Fruit fly (Drosophila melanogaster) whole organism, embryonic: ENCODE data around the gene CG10431.
A peak's percentile ranks its signal among the peaks of the same experiment; 100 is the strongest.

Source experiments
- Atf-2 ChIP-seq: fragments of 200-800 bp; sonication (Bioruptor generic); optimal IDR thresholded peaks from 2 replicates; lab custom pipeline; 2016; ENCODE audit warnings: missing biosample characterization, missing genetic modification characterization
- B-H1 ChIP-seq: fragments of 200-800 bp; sonication (Bioruptor generic); IDR thresholded peaks from 3 replicates; pipeline ENCODE4 v1.3.6; 2022; ENCODE audit warnings: missing biosample characterization, missing genetic modification characterization
- Bgb ChIP-seq: fragments of 200-800 bp; sonication (Bioruptor generic); IDR thresholded peaks from 2 replicates; pipeline ENCODE4 v1.3.6; 2022; ENCODE audit warnings: missing biosample characterization, missing genetic modification characterization; ENCODE audit not compliant: partially characterized antibody
- CG10147 ChIP-seq: fragments of 200-800 bp; sonication (Bioruptor generic); optimal IDR thresholded peaks from 2 replicates; lab custom pipeline; 2019; ENCODE audit warnings: missing biosample characterization, mild to moderate bottlenecking, missing genetic modification characterization, moderate library complexity
- CG12219 ChIP-seq: fragments of 200-800 bp; sonication (Bioruptor generic); optimal IDR thresholded peaks from 3 replicates; lab custom pipeline; 2018; ENCODE audit warnings: missing biosample characterization, mild to moderate bottlenecking, missing genetic modification characterization
- CG12769 ChIP-seq: fragments of 200-800 bp; sonication (Bioruptor generic); optimal IDR thresholded peaks from 2 replicates; lab custom pipeline; 2019; ENCODE audit warnings: missing biosample characterization, mild to moderate bottlenecking, missing genetic modification characterization, moderate library complexity
- CG1529 ChIP-seq: fragments of 200-800 bp; sonication (Bioruptor generic); optimal IDR thresholded peaks from 3 replicates; lab custom pipeline; 2018; ENCODE audit warnings: missing biosample characterization, missing genetic modification characterization
- CG16813 ChIP-seq: fragments of 200-800 bp; sonication (Bioruptor generic); IDR thresholded peaks from 3 replicates; pipeline ENCODE4 v1.3.6; 2022; ENCODE audit warnings: missing biosample characterization, missing genetic modification characterization; ENCODE audit not compliant: partially characterized antibody
- CG1792 ChIP-seq: fragments of 200-800 bp; sonication (Bioruptor generic); optimal IDR thresholded peaks from 2 replicates; lab custom pipeline; 2016; ENCODE audit warnings: missing biosample characterization, missing genetic modification characterization
- CG30431 ChIP-seq: fragments of 200-800 bp; sonication (Bioruptor generic); optimal IDR thresholded peaks from 2 replicates; lab custom pipeline; 2017; ENCODE audit warnings: missing biosample characterization, missing genetic modification characterization
- CG33557 ChIP-seq: fragments of 200-800 bp; sonication (Bioruptor generic); optimal IDR thresholded peaks from 2 replicates; lab custom pipeline; 2019; ENCODE audit warnings: missing biosample characterization, mild to moderate bottlenecking, missing genetic modification characterization, moderate library complexity
- CG34224 ChIP-seq: fragments of 200-800 bp; sonication (Bioruptor generic); IDR thresholded peaks from 3 replicates; pipeline ENCODE4 v1.3.6; 2022; ENCODE audit warnings: missing biosample characterization, missing genetic modification characterization; ENCODE audit not compliant: partially characterized antibody
- CG4854 ChIP-seq: fragments of 200-800 bp; sonication (Bioruptor generic); optimal IDR thresholded peaks from 2 replicates; lab custom pipeline; 2016; ENCODE audit warnings: missing biosample characterization, missing genetic modification characterization, inconsistent platforms
- CG7271 ChIP-seq: fragments of 200-800 bp; sonication (Bioruptor generic); optimal IDR thresholded peaks from 2 replicates; lab custom pipeline; 2018; ENCODE audit warnings: missing biosample characterization, mild to moderate bottlenecking, missing genetic modification characterization, moderate library complexity
- CG7839 ChIP-seq: fragments of 200-800 bp; sonication (Bioruptor generic); optimal IDR thresholded peaks from 3 replicates; lab custom pipeline; 2018; ENCODE audit warnings: missing biosample characterization, mild to moderate bottlenecking, missing genetic modification characterization, moderate library complexity
- CG8281 ChIP-seq: fragments of 200-800 bp; sonication (Bioruptor generic); optimal IDR thresholded peaks from 2 replicates; lab custom pipeline; 2018; ENCODE audit warnings: missing biosample characterization, mild to moderate bottlenecking, missing genetic modification characterization, moderate library complexity
- CG8944 ChIP-seq: fragments of 200-800 bp; sonication (Bioruptor generic); optimal IDR thresholded peaks from 3 replicates; lab custom pipeline; 2016; ENCODE audit warnings: missing biosample characterization, missing genetic modification characterization
- CG9609 ChIP-seq: fragments of 200-800 bp; sonication (Bioruptor generic); optimal IDR thresholded peaks from 3 replicates; lab custom pipeline; 2016; ENCODE audit warnings: missing biosample characterization, missing genetic modification characterization
- Nf-YB ChIP-seq: fragments of 200-800 bp; sonication (Bioruptor generic); optimal IDR thresholded peaks from 3 replicates; lab custom pipeline; 2019; ENCODE audit warnings: missing biosample characterization, mild to moderate bottlenecking, missing genetic modification characterization, moderate library complexity
- Opbp ChIP-seq: fragments of 200-800 bp; sonication (Bioruptor generic); IDR thresholded peaks from 3 replicates; pipeline ENCODE4 v1.3.6; 2022; ENCODE audit warnings: missing biosample characterization, missing genetic modification characterization; ENCODE audit not compliant: partially characterized antibody
- Ptx1 ChIP-seq: fragments of 200-800 bp; sonication (Bioruptor generic); IDR thresholded peaks from 2 replicates; pipeline ENCODE4 v1.3.6; 2022; ENCODE audit warnings: missing biosample characterization, missing genetic modification characterization
- Rfx ChIP-seq: fragments of 200-800 bp; sonication (Bioruptor generic); IDR thresholded peaks from 2 replicates; pipeline ENCODE4 v1.3.6; 2022; ENCODE audit warnings: missing biosample characterization, missing genetic modification characterization
- Scr ChIP-seq: fragments of 200-800 bp; sonication (Bioruptor generic); IDR thresholded peaks from 2 replicates; pipeline ENCODE4 v1.3.6; 2022; ENCODE audit warnings: missing biosample characterization, missing genetic modification characterization; ENCODE audit not compliant: partially characterized antibody
- Taf1 ChIP-seq: fragments of 200-800 bp; sonication (Bioruptor generic); IDR thresholded peaks from 2 replicates; pipeline ENCODE4 v1.3.6; 2022; ENCODE audit warnings: missing biosample characterization, missing genetic modification characterization
- cwo ChIP-seq: fragments of 200-800 bp; sonication (Bioruptor generic); optimal IDR thresholded peaks from 3 replicates; lab custom pipeline; 2017; ENCODE audit warnings: missing biosample characterization, missing genetic modification characterization, mild to moderate bottlenecking, moderate library complexity, missing genetic modification reagents
- dmrt11E ChIP-seq: fragments of 200-800 bp; sonication (Bioruptor generic); optimal IDR thresholded peaks from 3 replicates; lab custom pipeline; 2018; ENCODE audit warnings: missing biosample characterization, mild to moderate bottlenecking, missing genetic modification characterization, moderate library complexity
- exex ChIP-seq: fragments of 200-800 bp; sonication (Bioruptor generic); optimal IDR thresholded peaks from 4 replicates; lab custom pipeline; 2018; ENCODE audit warnings: missing biosample characterization, mild to moderate bottlenecking, missing genetic modification characterization, moderate library complexity
- fd102C ChIP-seq: fragments of 200-800 bp; sonication (Bioruptor generic); optimal IDR thresholded peaks from 2 replicates; lab custom pipeline; 2018; ENCODE audit warnings: missing biosample characterization, mild to moderate bottlenecking, missing genetic modification characterization, moderate library complexity
- fu2 ChIP-seq: fragments of 200-800 bp; sonication (Bioruptor generic); optimal IDR thresholded peaks from 2 replicates; lab custom pipeline; 2016; ENCODE audit warnings: missing biosample characterization, missing genetic modification characterization
- grau ChIP-seq: fragments of 200-800 bp; optimal IDR thresholded peaks from 3 replicates; lab custom pipeline; 2019; ENCODE audit warnings: missing biosample characterization, mild to moderate bottlenecking, missing genetic modification characterization, moderate library complexity
- knrl ChIP-seq: fragments of 200-800 bp; sonication (Bioruptor generic); IDR thresholded peaks from 3 replicates; pipeline ENCODE4 v1.3.6; 2022; ENCODE audit warnings: missing biosample characterization, missing genetic modification characterization; ENCODE audit not compliant: partially characterized antibody
- mirr ChIP-seq: fragments of 200-800 bp; sonication (Bioruptor generic); optimal IDR thresholded peaks from 3 replicates; lab custom pipeline; 2018; ENCODE audit warnings: missing biosample characterization, mild to moderate bottlenecking, missing genetic modification characterization
- nmo ChIP-seq: fragments of 200-800 bp; sonication (Bioruptor generic); optimal IDR thresholded peaks from 2 replicates; lab custom pipeline; 2018; ENCODE audit warnings: missing biosample characterization, mild to moderate bottlenecking, missing genetic modification characterization, moderate library complexity
- oc ChIP-seq: fragments of 200-800 bp; sonication (Bioruptor generic); optimal IDR thresholded peaks from 2 replicates; lab custom pipeline; 2018; ENCODE audit warnings: missing biosample characterization, mild to moderate bottlenecking, missing genetic modification characterization, moderate library complexity
- pzg ChIP-seq: fragments of 200-800 bp; sonication (Bioruptor generic); optimal IDR thresholded peaks from 3 replicates; lab custom pipeline; 2018; ENCODE audit warnings: missing biosample characterization, mild to moderate bottlenecking, missing genetic modification characterization, moderate library complexity
- scrt ChIP-seq: fragments of 200-800 bp; sonication (Bioruptor generic); optimal IDR thresholded peaks from 2 replicates; lab custom pipeline; 2018; ENCODE audit warnings: missing biosample characterization, mild to moderate bottlenecking, missing genetic modification characterization, moderate library complexity
- unc-4 ChIP-seq: fragments of 200-800 bp; sonication (Bioruptor generic); IDR thresholded peaks from 2 replicates; pipeline ENCODE4 v1.3.6; 2022; ENCODE audit warnings: missing biosample characterization, missing genetic modification characterization; ENCODE audit not compliant: partially characterized antibody
- usp ChIP-seq: fragments of >200 bp; optimal IDR thresholded peaks from 2 replicates; lab custom pipeline; 2017; ENCODE audit warnings: missing biosample characterization, missing genetic modification characterization
- wek ChIP-seq: fragments of 200-800 bp; sonication (Bioruptor generic); optimal IDR thresholded peaks from 3 replicates; lab custom pipeline; 2018; ENCODE audit warnings: missing biosample characterization, mild to moderate bottlenecking, missing genetic modification characterization, moderate library complexity

Gene CG10431

DNA sequence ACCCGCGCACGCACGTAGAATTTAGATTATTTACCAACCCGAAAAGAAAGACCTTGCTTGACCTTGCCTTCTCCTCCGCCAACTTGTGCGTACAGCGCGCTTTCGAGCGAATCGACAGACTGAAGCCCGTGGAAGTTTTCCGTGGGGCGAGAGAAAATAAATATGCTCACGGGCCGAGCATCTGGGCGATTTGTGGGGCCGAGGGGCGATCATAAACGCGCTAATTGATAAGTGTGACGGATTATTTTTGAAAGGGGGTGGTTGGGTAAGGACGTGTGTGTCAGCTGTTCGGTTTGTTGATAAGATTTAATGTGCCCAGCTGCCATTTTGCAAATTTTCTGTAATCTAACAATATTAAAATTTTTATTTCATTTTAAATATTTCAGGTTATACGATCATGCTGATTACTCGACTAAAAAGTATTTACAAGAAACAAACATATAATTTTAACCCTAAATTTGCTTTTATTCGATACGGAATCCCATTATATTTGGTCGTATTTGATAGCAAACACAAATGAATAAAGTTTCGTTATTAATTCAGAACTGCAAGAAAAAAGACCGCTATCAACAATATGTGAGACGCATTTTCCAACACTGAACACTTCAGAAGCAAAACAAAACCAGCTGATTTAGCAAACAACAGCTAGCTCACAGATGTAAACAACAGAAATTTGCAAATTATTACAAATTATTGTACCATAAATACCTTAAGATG is at the start of gene CG10431, which contains the start of gene L2HGDH (continued):
- peak; percentile 41 for TF ChIP-seq scrt (GFP tag; lab: Kevin White, UChicago)
- TF ChIP-seq CG1529 (GFP tag; lab: Kevin White, UChicago), result peak; percentile 35
- TF ChIP-seq grau (tag; lab: Kevin White, UChicago), result peak; percentile 67
- peak; percentile 54 for TF ChIP-seq CG7839
- TF ChIP-seq Nf-YB, result peak; percentile 37
- peak; percentile 30; the same call in 1 of the 2 replicates for TF ChIP-seq Bgb (GFP tag; lab: Robert Waterston, UW)
- peak; percentile 52 for TF ChIP-seq pzg
- TF ChIP-seq CG33557, result no peak
- TF ChIP-seq usp (GFP tag; lab: Kevin White, UChicago), result no peak
- TF ChIP-seq CG1792 (GFP tag; lab: Kevin White, UChicago), result peak; percentile 5
- peak; percentile 43 for TF ChIP-seq CG7271
- TF ChIP-seq wek (GFP tag; lab: Kevin White, UChicago), result peak; percentile 3
- no peak for TF ChIP-seq fd102C (GFP tag; lab: Kevin White, UChicago)
- no peak for TF ChIP-seq Taf1 (GFP tag; lab: Robert Waterston, UW)
- TF ChIP-seq CG16813 (GFP tag; lab: Robert Waterston, UW), result no peak; the same call in 2 of the 3 replicates
- no peak for TF ChIP-seq B-H1 (GFP tag; lab: Robert Waterston, UW)
- TF ChIP-seq oc (tag; lab: Kevin White, UChicago), result peak; percentile 60
- peak; percentile 72 for TF ChIP-seq CG12769 (tag; lab: Kevin White, UChicago)
- TF ChIP-seq nmo (GFP tag; lab: Kevin White, UChicago), result peak; percentile 78
- peak; percentile 54 for TF ChIP-seq CG4854 (GFP tag; lab: Kevin White, UChicago)
- peak; percentile 47 for TF ChIP-seq dmrt11E (tag; lab: Kevin White, UChicago)
- no peak for TF ChIP-seq CG12219 (GFP tag; lab: Kevin White, UChicago)
- TF ChIP-seq mirr, result peak; percentile 67
- TF ChIP-seq cwo (GFP tag; lab: Kevin White, UChicago), result peak; percentile 78
- no peak for TF ChIP-seq Scr (GFP tag; lab: Robert Waterston, UW)
- no peak for TF ChIP-seq fu2 (GFP tag; lab: Kevin White, UChicago)
- no peak for TF ChIP-seq Atf-2 (GFP tag; lab: Kevin White, UChicago)
- TF ChIP-seq Opbp (GFP tag; lab: Robert Waterston, UW), result no peak
- peak; percentile 51 for TF ChIP-seq Rfx (GFP tag; lab: Robert Waterston, UW)
- TF ChIP-seq CG10147 (GFP tag; lab: Kevin White, UChicago), result peak; percentile 50
- peak; percentile 93 for TF ChIP-seq exex (tag; lab: Kevin White, UChicago)
- TF ChIP-seq knrl (GFP tag; lab: Robert Waterston, UW), result peak; percentile 44; the same call in 1 of the 3 replicates
- TF ChIP-seq CG34224 (GFP tag; lab: Robert Waterston, UW), result no peak; the same call in 2 of the 3 replicates
- TF ChIP-seq CG30431 (GFP tag; lab: Kevin White, UChicago), result no peak
- TF ChIP-seq CG8944 (GFP tag; lab: Kevin White, UChicago), result peak; percentile 5
- no peak for TF ChIP-seq CG8281 (tag; lab: Kevin White, UChicago)
- TF ChIP-seq Ptx1, result peak; percentile 60
- TF ChIP-seq CG9609 (GFP tag; lab: Kevin White, UChicago), result no peak
- TF ChIP-seq unc-4, result 0 out of 2 replicates have a peak, but pooled peaks have one; percentile 17
